Fruit fly (Drosophila melanogaster) whole organism: Measurements from ENCODE around the gene CG12592.

Experiments used
- CG8478 ChIP-seq: fragments of >200 bp; optimal IDR thresholded peaks from 2 replicates; lab custom pipeline; 2018; ENCODE audit warnings: inconsistent platforms
- Dll ChIP-seq: fragments of >200 bp; optimal IDR thresholded peaks from 2 replicates; lab custom pipeline; 2017
- EcR ChIP-seq, 2 experiments: fragments of >200 bp; optimal IDR thresholded peaks; 2 replicates each; lab custom pipeline; 2017; ENCODE audit warnings: missing biosample characterization in 2 of 2, missing genetic modification characterization in 2 of 2, missing genetic modification reagents in 2 of 2
- pan ChIP-seq: fragments of >200 bp; optimal IDR thresholded peaks from 2 replicates; lab custom pipeline; 2017
- psq ChIP-seq: fragments of >200 bp; optimal IDR thresholded peaks from 2 replicates; lab custom pipeline; 2017
- usp ChIP-seq: fragments of >200 bp; optimal IDR thresholded peaks from 2 replicates; lab custom pipeline; 2017; ENCODE audit warnings: missing biosample characterization, missing genetic modification characterization, mixed read lengths

The CG12592 gene

DNA sequence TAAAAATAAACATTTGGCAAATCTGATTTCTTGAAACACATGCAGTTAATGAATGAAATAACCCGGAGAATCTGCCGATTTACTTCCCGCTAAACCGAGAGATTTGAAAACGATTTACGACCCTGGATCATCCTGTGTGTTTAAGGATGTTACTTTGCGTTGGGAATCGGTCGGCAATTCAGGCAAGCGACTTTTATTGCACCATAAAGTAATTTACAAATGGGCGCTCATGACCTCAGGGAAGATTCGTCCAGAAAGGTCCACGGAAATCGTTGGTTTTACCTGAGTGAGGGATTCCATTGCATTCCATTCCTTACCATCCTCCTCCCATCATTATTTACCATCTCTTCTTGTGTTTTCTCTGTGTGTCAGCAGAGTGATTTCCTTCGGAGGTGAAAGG lies 14.7 kb downstream of the CG12592 start:
- TF ChIP-seq psq (lab: Kevin White, UChicago): no peak

DNA sequence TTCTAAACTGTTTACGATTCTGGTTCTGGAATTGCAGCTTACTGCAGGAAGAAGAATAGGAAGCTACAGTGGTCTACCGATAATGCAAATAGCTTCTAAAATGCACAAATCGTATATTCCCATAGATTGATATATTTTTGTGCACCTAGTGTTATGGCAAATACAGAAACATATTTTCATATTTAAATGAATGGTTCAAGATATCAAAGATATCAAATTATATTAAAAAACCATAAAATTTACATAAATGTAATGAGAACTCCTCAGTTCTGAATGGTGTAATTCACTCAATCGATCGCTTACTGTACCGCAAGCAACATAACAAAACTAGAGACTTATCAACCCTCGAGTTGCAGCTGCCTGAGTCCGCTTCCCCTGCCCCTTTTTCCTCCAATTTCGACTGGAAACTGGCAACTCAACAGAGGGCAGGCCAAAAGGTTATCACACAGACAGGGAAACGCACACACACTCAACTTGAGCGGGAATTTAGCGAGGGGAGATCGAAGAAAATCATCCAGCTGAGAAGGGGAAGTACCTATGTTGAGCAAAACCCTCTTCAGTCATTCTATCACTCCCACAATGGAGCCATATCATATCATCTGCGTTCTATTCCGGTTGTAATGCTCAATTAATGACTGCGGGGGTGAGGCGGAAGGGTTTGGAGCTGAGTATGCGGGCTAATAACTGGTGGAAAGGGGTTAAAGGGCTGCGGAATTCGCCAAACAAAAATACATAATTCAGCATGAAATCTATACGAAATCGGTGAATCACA lies 16.0 kb downstream of the CG12592 start:
- no peak for TF ChIP-seq CG8478 (lab: Kevin White, UChicago)
- no peak for TF ChIP-seq Dll
- TF ChIP-seq psq (lab: Kevin White, UChicago): no peak
- no peak for TF ChIP-seq usp (GFP tag; lab: Kevin White, UChicago)
- no peak for TF ChIP-seq EcR (GFP tag; optimal IDR thresholded peaks at IDR 0.05; lab: Kevin White, UChicago)
- TF ChIP-seq pan (lab: Kevin White, UChicago): no peak

DNA sequence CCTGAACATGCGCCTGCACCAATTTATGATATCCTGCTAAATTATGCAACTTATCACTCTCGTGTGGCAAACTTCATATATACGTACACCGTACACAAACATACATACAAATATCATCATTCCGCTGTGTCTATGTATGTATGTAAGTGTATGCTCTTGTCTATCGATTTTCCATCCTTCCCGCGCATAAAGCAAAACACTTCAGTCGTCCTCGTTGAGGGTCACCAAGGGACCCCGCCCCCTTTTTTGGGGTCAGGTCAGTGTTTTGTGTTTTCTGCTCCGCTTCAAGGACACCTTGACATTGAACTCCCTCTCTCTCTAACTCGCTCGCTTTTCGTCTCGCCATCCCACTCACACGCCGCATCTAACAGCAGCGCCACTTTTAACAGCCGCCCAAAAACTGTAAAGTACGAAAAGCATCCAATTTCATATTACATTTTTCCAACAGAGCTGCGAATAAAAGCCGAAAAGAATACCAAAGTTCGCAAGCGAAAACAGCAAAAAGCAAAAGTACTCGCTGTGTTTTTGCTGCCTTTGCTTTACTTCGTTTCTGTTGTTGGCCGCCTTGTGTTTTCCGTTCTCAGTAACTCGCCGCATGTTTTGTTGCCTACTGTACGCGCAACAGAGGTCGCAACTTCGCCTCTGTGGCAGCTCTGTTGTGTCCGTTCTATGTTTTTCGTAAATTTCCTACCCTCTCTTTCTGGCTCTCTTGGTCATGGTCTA lies 17.9 kb downstream of the CG12592 start:
- TF ChIP-seq psq (lab: Kevin White, UChicago): no peak
- TF ChIP-seq pan (lab: Kevin White, UChicago): no peak
- TF ChIP-seq Dll: no peak
- TF ChIP-seq CG8478 (lab: Kevin White, UChicago): no peak
- no peak for TF ChIP-seq EcR (GFP tag; optimal IDR thresholded peaks at IDR 0.05; lab: Kevin White, UChicago)
- no peak for TF ChIP-seq usp (GFP tag; lab: Kevin White, UChicago)

- TF ChIP-seq usp (GFP tag; lab: Kevin White, UChicago): no peak
- TF ChIP-seq EcR (GFP tag; optimal IDR thresholded peaks at IDR 0.05; lab: Kevin White, UChicago): peak in 1 of 2 experiments; percentile 17
Observed at dm6 chr3R:10356563-10357363, 18.6 kb downstream of the CG12592 start.

DNA sequence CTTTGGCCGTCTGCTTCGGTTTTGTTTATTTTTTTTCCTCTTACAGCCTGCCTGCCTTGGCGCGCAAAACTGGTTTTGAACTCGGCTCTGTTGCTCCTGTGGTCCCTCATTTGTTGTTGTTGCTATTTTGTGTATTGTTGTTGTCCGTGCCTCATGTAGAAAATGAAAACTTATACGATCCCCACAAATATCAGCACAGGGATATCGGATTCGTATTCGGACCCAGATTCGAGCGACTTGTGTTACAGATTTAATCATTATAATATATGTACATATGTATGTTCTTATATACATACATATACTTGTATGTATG lies 19.2 kb downstream of the CG12592 start:
- no peak for TF ChIP-seq Dll

DNA sequence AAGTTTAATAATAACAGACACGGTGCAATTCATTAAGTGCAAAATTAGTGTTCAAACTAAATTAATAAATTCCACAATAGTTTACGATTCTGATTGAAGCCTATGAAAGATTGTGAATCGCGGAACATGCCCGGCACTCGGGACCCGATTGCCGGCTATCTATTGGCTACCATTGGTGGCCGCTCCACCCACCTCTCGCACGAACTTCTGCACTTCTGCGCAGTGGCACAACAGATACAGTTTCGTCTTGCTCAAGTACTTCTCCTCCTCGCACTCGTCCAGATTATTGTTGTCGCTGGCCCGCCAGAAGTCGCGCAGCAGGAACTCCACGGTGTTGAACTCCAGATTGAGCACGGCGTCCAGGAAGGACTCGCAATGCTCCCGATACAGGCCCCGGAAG lies 26.1 kb downstream of the CG12592 start:
- TF ChIP-seq pan (lab: Kevin White, UChicago) (no peak), Dll (no peak), EcR (GFP tag; optimal IDR thresholded peaks at IDR 0.05; lab: Kevin White, UChicago) (no peak), psq (lab: Kevin White, UChicago) (no peak), CG8478 (lab: Kevin White, UChicago) (no peak), usp (GFP tag; lab: Kevin White, UChicago) (no peak)

- TF ChIP-seq usp (GFP tag; lab: Kevin White, UChicago): no peak
- TF ChIP-seq EcR (GFP tag; optimal IDR thresholded peaks at IDR 0.05; lab: Kevin White, UChicago): no peak
- no peak for TF ChIP-seq pan (lab: Kevin White, UChicago)
- no peak for TF ChIP-seq Dll
- no peak for TF ChIP-seq psq (lab: Kevin White, UChicago)
- no peak for TF ChIP-seq CG8478 (lab: Kevin White, UChicago)
Observed at dm6 chr3R:10368251-10368650, 30.1 kb downstream of the CG12592 start.

DNA sequence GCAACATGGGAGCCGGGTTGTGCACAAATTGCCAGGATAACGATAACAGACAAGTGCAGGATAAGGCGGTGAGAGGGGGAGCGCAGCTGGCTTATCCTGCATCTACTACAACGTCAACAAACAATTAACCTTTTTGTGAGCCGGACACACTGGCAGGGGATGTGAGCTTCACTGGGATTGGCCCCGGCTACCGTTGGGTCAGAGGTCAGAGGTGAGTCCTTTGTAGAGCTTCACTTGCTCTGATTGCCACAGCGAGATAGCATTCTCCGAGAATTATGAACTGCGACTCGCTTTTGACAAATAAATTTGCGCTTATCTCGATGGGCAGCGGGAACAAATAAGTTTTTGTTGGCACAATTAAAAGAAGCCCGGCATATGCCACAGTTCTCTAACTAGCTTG lies 31.7 kb downstream of the CG12592 start:
- no peak for TF ChIP-seq pan (lab: Kevin White, UChicago)

DNA sequence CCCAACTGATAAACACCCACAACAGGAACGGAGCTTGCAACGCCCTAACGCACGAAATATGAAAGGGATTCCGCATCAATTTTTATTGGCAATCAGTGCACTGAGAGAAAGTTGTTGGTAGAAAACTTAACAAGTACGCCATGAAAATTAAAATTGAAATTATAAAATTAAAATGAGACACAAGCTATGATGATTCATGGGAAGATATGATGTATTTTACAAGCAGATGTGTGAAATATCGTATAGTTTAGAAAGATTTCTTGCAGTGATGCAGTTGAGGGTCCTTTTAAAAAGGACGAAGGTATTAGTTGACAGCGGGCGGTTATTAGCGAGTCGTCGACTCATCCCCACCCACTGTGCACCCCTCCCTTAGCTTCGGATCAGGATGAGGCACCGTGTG lies 32.4 kb downstream of the CG12592 start:
- TF ChIP-seq CG8478 (lab: Kevin White, UChicago) (no peak), Dll (no peak), usp (GFP tag; lab: Kevin White, UChicago) (no peak), EcR (GFP tag; optimal IDR thresholded peaks at IDR 0.05; lab: Kevin White, UChicago) (no peak), pan (lab: Kevin White, UChicago) (no peak)

DNA sequence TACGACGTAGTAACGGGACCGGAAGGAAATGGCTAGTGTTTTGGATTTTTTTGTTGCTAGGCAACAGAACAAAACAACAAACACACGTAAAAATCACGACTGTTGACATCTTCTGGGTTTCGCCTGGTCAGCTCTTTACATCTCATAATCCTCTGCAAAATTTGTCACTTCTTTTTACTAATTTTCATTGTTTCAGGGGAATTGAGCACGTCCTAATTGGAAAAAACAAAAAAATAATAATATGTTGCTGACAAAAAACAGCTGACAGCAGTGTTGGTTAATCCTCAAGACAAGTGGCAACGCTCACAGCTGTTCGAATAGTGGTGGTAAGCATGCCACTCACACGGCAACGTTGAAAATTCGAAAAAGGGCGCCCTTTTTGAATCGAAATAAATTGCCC lies 39.7 kb downstream of the CG12592 start, which contains the start of gene Rfx:
Rfx (minus strand) TSS at position 220 of the 400 bp plus-strand sequence.
- TF ChIP-seq EcR (GFP tag; optimal IDR thresholded peaks at IDR 0.05; lab: Kevin White, UChicago) (no peak), usp (GFP tag; lab: Kevin White, UChicago) (no peak), CG8478 (lab: Kevin White, UChicago) (no peak), psq (lab: Kevin White, UChicago) (no peak), pan (lab: Kevin White, UChicago) (no peak)

DNA sequence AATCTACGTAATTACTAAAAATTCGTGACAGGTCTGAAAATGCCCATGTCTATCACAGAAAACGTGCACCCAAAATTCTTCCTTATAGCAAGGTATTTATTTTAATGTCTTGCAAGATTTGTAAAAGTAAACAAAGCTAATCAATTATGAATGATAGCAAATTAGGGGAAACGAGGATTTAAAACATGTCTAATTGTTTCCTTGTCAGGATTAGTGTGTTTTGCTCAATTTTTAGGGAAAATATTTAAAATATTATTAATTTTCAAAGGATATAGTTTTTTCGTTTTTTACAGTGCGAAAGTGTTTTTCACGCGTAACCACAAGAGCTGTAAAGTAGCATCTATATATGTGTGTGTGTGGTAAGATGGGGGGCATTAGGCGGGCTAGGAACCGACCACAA lies 40.8 kb downstream of the CG12592 start:
- TF ChIP-seq psq (lab: Kevin White, UChicago) (no peak), Dll (no peak), EcR (GFP tag; optimal IDR thresholded peaks at IDR 0.05; lab: Kevin White, UChicago) (no peak), CG8478 (lab: Kevin White, UChicago) (no peak), usp (GFP tag; lab: Kevin White, UChicago) (no peak), pan (lab: Kevin White, UChicago) (no peak)

dm6 chr3R:10379409-10379808 lies 41.3 kb downstream of the CG12592 start:
- no peak for TF ChIP-seq pan (lab: Kevin White, UChicago)
- TF ChIP-seq usp (GFP tag; lab: Kevin White, UChicago): no peak
- no peak for TF ChIP-seq Dll
- no peak for TF ChIP-seq EcR (GFP tag; optimal IDR thresholded peaks at IDR 0.05; lab: Kevin White, UChicago)
- no peak for TF ChIP-seq psq (lab: Kevin White, UChicago)
- TF ChIP-seq CG8478 (lab: Kevin White, UChicago): no peak
